Worm (Caenorhabditis elegans) whole organism, L4 larva: ENCODE data around the gene F53F4.12.
A peak's percentile ranks its signal among the peaks of the same experiment; 100 is the strongest.

Experiments used
- D1046.2 ChIP-seq: fragments of 200-800 bp; sonication (Bioruptor generic); IDR thresholded peaks from 2 replicates; pipeline ENCODE4 v1.3.6; 2022; ENCODE audit warnings: missing genetic modification characterization, missing compliant biosample characterization
- F26F4.8 ChIP-seq: fragments of 200-800 bp; sonication (Bioruptor generic); conservative IDR thresholded peaks from 2 replicates; pipeline ENCODE4 v1.3.6; 2022; ENCODE audit warnings: missing genetic modification characterization, missing compliant biosample characterization
- F37D6.2 ChIP-seq: sonication (generic microtip); optimal IDR thresholded peaks from 2 replicates; lab custom pipeline; 2016; ENCODE audit warnings: mild to moderate bottlenecking, missing genetic modification characterization, missing compliant biosample characterization
- F44E2.7 ChIP-seq: fragments of 200-800 bp; sonication (Bioruptor generic); IDR thresholded peaks from 2 replicates; pipeline ENCODE4 v2.1.2; 2022; ENCODE audit warnings: missing genetic modification characterization, missing compliant biosample characterization
- ZK337.2 ChIP-seq: fragments of 200-800 bp; sonication (Bioruptor generic); IDR thresholded peaks from 2 replicates; pipeline ENCODE4 v1.3.6; 2022; ENCODE audit warnings: missing genetic modification reagents, missing genetic modification characterization, missing compliant biosample characterization
- aha-1 ChIP-seq: fragments of 150-350 bp; peaks from one replicate; lab custom pipeline; 2014; ENCODE audit warnings: missing biosample characterization, missing genetic modification characterization
- ama-1 ChIP-seq: fragments of 150-350 bp; optimal IDR thresholded peaks from 2 replicates; lab custom pipeline; 2014; ENCODE audit warnings: inconsistent platforms, mixed read lengths
- ceh-28 ChIP-seq: fragments of 150-350 bp; optimal IDR thresholded peaks from 2 replicates; lab custom pipeline; 2014; ENCODE audit warnings: missing biosample characterization, missing genetic modification reagents, missing genetic modification characterization
- ceh-62 ChIP-seq: sonication (generic microtip); optimal IDR thresholded peaks from 2 replicates; lab custom pipeline; 2017; ENCODE audit warnings: missing biosample characterization, missing genetic modification characterization
- ceh-82 ChIP-seq: sonication (generic microtip); optimal IDR thresholded peaks from 2 replicates; lab custom pipeline; 2017; ENCODE audit warnings: missing biosample characterization, missing genetic modification characterization
- cey-2 ChIP-seq: sonication (generic microtip); optimal IDR thresholded peaks from 3 replicates; lab custom pipeline; 2017; ENCODE audit warnings: missing genetic modification characterization, mild to moderate bottlenecking, missing compliant biosample characterization, antibody characterized with exemption, borderline replicate concordance; ENCODE audit not compliant: insufficient read depth
- ctbp-1 ChIP-seq: fragments of 200-800 bp; sonication (Bioruptor generic); IDR thresholded peaks from 2 replicates; pipeline ENCODE4 v1.3.6; 2022; ENCODE audit warnings: missing genetic modification reagents, missing genetic modification characterization, missing compliant biosample characterization
- daf-12 ChIP-seq: fragments of 150-350 bp; optimal IDR thresholded peaks from 2 replicates; lab custom pipeline; 2014; ENCODE audit warnings: missing biosample characterization, missing genetic modification reagents, missing genetic modification characterization
- daf-16 ChIP-seq, 3 experiments: sonication (generic microtip); optimal IDR thresholded peaks; 2 replicates each; lab custom pipeline; 2016 to 2017; ENCODE audit warnings: missing genetic modification characterization in 3 of 3, missing genetic modification reagents in 3 of 3, mild to moderate bottlenecking in 2 of 3, missing compliant biosample characterization in 2 of 3, missing biosample characterization in 1 of 3, moderate library complexity in 1 of 3
- daf-19 ChIP-seq: fragments of 200-800 bp; sonication (Bioruptor generic); conservative IDR thresholded peaks from 2 replicates; pipeline ENCODE4 v1.3.6; 2022; ENCODE audit warnings: missing genetic modification characterization, missing compliant biosample characterization
- dmd-6 ChIP-seq: fragments of 200-800 bp; sonication (Bioruptor generic); IDR thresholded peaks from 2 replicates; pipeline ENCODE4 v1.3.6; 2022; ENCODE audit warnings: missing genetic modification reagents, missing genetic modification characterization, missing compliant biosample characterization
- dmd-9 ChIP-seq: fragments of 200-800 bp; sonication (Bioruptor generic); IDR thresholded peaks from 2 replicates; pipeline ENCODE4 v1.3.6; 2022; ENCODE audit warnings: missing genetic modification reagents, missing genetic modification characterization, missing compliant biosample characterization
- dve-1 ChIP-seq: sonication (generic microtip); optimal IDR thresholded peaks from 2 replicates; lab custom pipeline; 2017; ENCODE audit warnings: antibody characterized with exemption, mild to moderate bottlenecking, missing genetic modification characterization, missing compliant biosample characterization; ENCODE audit not compliant: insufficient read depth
- egl-43 ChIP-seq: fragments of 200-800 bp; sonication (Bioruptor generic); IDR thresholded peaks from 2 replicates; pipeline ENCODE4 v1.3.6; 2022; ENCODE audit warnings: missing genetic modification reagents, missing genetic modification characterization, missing compliant biosample characterization
- hif-1 ChIP-seq, 2 experiments: sonication (generic microtip); optimal IDR thresholded peaks; 2 replicates each; lab custom pipeline; 2016 to 2017; ENCODE audit warnings: missing compliant biosample characterization in 2 of 2, missing genetic modification characterization in 2 of 2, missing genetic modification reagents in 2 of 2, missing genotype in 2 of 2, mild to moderate bottlenecking in 1 of 2
- hlh-11 ChIP-seq: fragments of 200-800 bp; sonication (Bioruptor generic); optimal IDR thresholded peaks from 2 replicates; lab custom pipeline; 2018; ENCODE audit warnings: mild to moderate bottlenecking, missing genetic modification characterization, missing compliant biosample characterization
- hlh-30 ChIP-seq: sonication (generic microtip); optimal IDR thresholded peaks from 2 replicates; lab custom pipeline; 2017; ENCODE audit warnings: antibody characterized with exemption, mild to moderate bottlenecking, missing genetic modification characterization, missing compliant biosample characterization; ENCODE audit not compliant: insufficient read depth
- hmg-1.1 ChIP-seq: fragments of 200-800 bp; sonication (Bioruptor generic); IDR thresholded peaks from 2 replicates; pipeline ENCODE4 v1.3.6; 2022; ENCODE audit warnings: missing genetic modification reagents, missing genetic modification characterization, missing compliant biosample characterization
- madf-9 ChIP-seq: fragments of 200-800 bp; sonication (Bioruptor generic); conservative IDR thresholded peaks from 2 replicates; pipeline ENCODE4 v1.3.6; 2022; ENCODE audit warnings: missing genetic modification reagents, missing genetic modification characterization, missing compliant biosample characterization
- mxl-3 ChIP-seq: fragments of 200-800 bp; sonication (Bioruptor generic); optimal IDR thresholded peaks from 2 replicates; lab custom pipeline; 2018; ENCODE audit warnings: mild to moderate bottlenecking, missing genetic modification characterization, missing compliant biosample characterization
- nhr-10 ChIP-seq: fragments of 150-350 bp; optimal IDR thresholded peaks from 2 replicates; lab custom pipeline; 2014; ENCODE audit warnings: missing biosample characterization, missing genetic modification characterization
- nhr-102 ChIP-seq: sonication (generic microtip); optimal IDR thresholded peaks from 2 replicates; lab custom pipeline; 2016; ENCODE audit warnings: mild to moderate bottlenecking, missing genetic modification characterization, moderate library complexity, missing compliant biosample characterization
- nhr-111 ChIP-seq: fragments of 200-800 bp; sonication (Bioruptor generic); optimal IDR thresholded peaks from 2 replicates; lab custom pipeline; 2018; ENCODE audit warnings: mild to moderate bottlenecking, missing genetic modification characterization, missing compliant biosample characterization
- nhr-28 ChIP-seq: fragments of 150-350 bp; optimal IDR thresholded peaks from 2 replicates; lab custom pipeline; 2014; ENCODE audit warnings: missing biosample characterization, missing genetic modification characterization
- nhr-41 ChIP-seq: fragments of 200-800 bp; sonication (Bioruptor generic); IDR thresholded peaks from 2 replicates; pipeline ENCODE4 v1.3.6; 2022; ENCODE audit warnings: missing genetic modification reagents, missing genetic modification characterization, missing compliant biosample characterization
- nhr-42 ChIP-seq: fragments of 200-800 bp; sonication (Bioruptor generic); IDR thresholded peaks from 2 replicates; pipeline ENCODE4 v1.3.6; 2022; ENCODE audit warnings: missing genetic modification characterization, missing compliant biosample characterization
- nhr-6 ChIP-seq: fragments of 150-350 bp; optimal IDR thresholded peaks from 2 replicates; lab custom pipeline; 2014; ENCODE audit warnings: missing biosample characterization, missing genetic modification characterization
- pha-4 ChIP-seq, 2 experiments: fragments of 150-350 bp in 1 of 2; fragments of 200-800 bp in 1 of 2; sonication (Bioruptor generic) in 1 of 2; IDR thresholded peaks in 1 of 2; optimal IDR thresholded peaks in 1 of 2; 2 replicates each; pipeline versions ENCODE4 v1.3.6 to Lab custom; 2014 to 2022; ENCODE audit warnings: missing genetic modification characterization in 2 of 2, missing genetic modification reagents in 2 of 2, missing biosample characterization in 1 of 2, missing compliant biosample characterization in 1 of 2
- pqm-1 ChIP-seq: sonication (generic microtip); optimal IDR thresholded peaks from 2 replicates; lab custom pipeline; 2017; ENCODE audit warnings: missing biosample characterization, missing genetic modification characterization
- saeg-2 ChIP-seq: fragments of 200-800 bp; sonication (Bioruptor generic); IDR thresholded peaks from 2 replicates; pipeline ENCODE4 v1.3.6; 2022; ENCODE audit warnings: missing genetic modification reagents, missing genetic modification characterization, missing compliant biosample characterization
- snpc-1.2 ChIP-seq: fragments of 200-800 bp; sonication (Bioruptor generic); IDR thresholded peaks from 2 replicates; pipeline ENCODE4 v1.3.6; 2022; ENCODE audit warnings: missing genetic modification reagents, missing genetic modification characterization, missing compliant biosample characterization
- unc-62 ChIP-seq, 3 experiments: fragments of 150-350 bp in 1 of 3; sonication (generic microtip); optimal IDR thresholded peaks in 2 of 3; peaks in 1 of 3; 1 replicate in 1 of 3; 2 replicates in 2 of 3; lab custom pipeline; 2014 to 2017; ENCODE audit warnings: missing biosample characterization in 3 of 3, missing genetic modification characterization in 3 of 3, missing genetic modification reagents in 3 of 3, missing genotype in 1 of 3
- zag-1 ChIP-seq: fragments of 150-350 bp; optimal IDR thresholded peaks from 2 replicates; lab custom pipeline; 2014; ENCODE audit warnings: missing biosample characterization, missing genetic modification characterization

F53F4.12 gene

ce11 chrV:13577463-13577862, 48.4 kb upstream of the F53F4.12 start (continued):
- TF ChIP-seq nhr-41 (GFP tag; lab: Robert Waterston, UW): no peak
- no peak for TF ChIP-seq nhr-10 (tag; lab: Kevin White, UChicago)
- TF ChIP-seq daf-16 (GFP tag; optimal IDR thresholded peaks at IDR 0.05; lab: Kevin White, UChicago): no peak
- peak; percentile 7 for TF ChIP-seq daf-16 (tag; optimal IDR thresholded peaks at IDR 0.05; lab: Kevin White, UChicago)
- TF ChIP-seq ctbp-1: no peak
- no peak for TF ChIP-seq ZK337.2 (GFP tag; lab: Robert Waterston, UW)
- TF ChIP-seq F37D6.2 (tag; lab: Kevin White, UChicago): no peak
- no peak for TF ChIP-seq cey-2
- no peak for TF ChIP-seq ama-1 (lab: Kevin White, UChicago)
- TF ChIP-seq ceh-62 (tag; lab: Kevin White, UChicago): no peak
- TF ChIP-seq nhr-42 (GFP tag; lab: Robert Waterston, UW): no peak
- TF ChIP-seq nhr-111 (GFP tag; lab: Kevin White, UChicago): no peak

DNA sequence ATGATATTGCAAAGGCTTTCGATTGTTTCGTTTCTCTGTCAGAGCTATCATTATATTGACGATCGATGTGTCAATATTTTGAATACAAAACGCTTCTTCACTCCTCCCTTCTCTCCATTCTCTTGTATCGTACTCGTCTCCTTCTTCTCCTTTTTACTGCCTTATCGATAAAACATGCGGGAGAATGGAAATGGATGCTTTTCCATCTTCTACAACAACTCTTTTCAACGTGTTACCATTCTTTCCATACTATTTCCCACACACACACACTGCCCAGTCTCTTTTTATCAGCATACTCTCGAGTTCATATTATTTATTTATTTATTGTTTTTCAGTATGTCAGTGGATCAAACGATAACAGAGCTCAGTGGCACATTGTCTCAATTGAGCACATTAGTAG, 47.2 kb upstream of the F53F4.12 start, which contains the start of gene C50B8.6:
Gene C50B8.6 (plus strand): TSS at position 336 of the 400 bp plus-strand sequence.
- TF ChIP-seq daf-16 (GFP tag; optimal IDR thresholded peaks at IDR 0.05; lab: Kevin White, UChicago) (no peak), daf-16 (tag; optimal IDR thresholded peaks at IDR 0.05; lab: Kevin White, UChicago) (peak; percentile 77), daf-12 (tag; lab: Kevin White, UChicago) (no peak), zag-1 (tag; lab: Kevin White, UChicago) (no peak), F44E2.7 (GFP tag; lab: Robert Waterston, UW) (no peak), nhr-28 (tag; lab: Kevin White, UChicago) (peak; percentile 50), hlh-30 (tag; lab: Kevin White, UChicago) (no peak), dmd-9 (GFP tag; lab: Robert Waterston, UW) (no peak), daf-19 (GFP tag; lab: Robert Waterston, UW) (no peak), hmg-1.1 (GFP tag; lab: Robert Waterston, UW) (no peak), hif-1 (tag; optimal IDR thresholded peaks at IDR 0.05; lab: Kevin White, UChicago) (no peak), dmd-6 (GFP tag; lab: Robert Waterston, UW) (peak; percentile 41; the same call in 1 of the 2 replicates), dve-1 (tag; lab: Kevin White, UChicago) (peak; percentile 34), ceh-28 (no peak), nhr-41 (GFP tag; lab: Robert Waterston, UW) (no peak), saeg-2 (GFP tag; lab: Robert Waterston, UW) (no peak), aha-1 (tag; lab: Kevin White, UChicago) (no peak), D1046.2 (GFP tag; lab: Robert Waterston, UW) (no peak), pha-4 (GFP tag; IDR thresholded peaks at IDR 0.05; lab: Robert Waterston, UW) (no peak), pha-4 (tag; optimal IDR thresholded peaks at IDR 0.05; lab: Kevin White, UChicago) (no peak), snpc-1.2 (GFP tag; lab: Robert Waterston, UW) (no peak), hlh-11 (peak; percentile 36), nhr-6 (no peak), pqm-1 (peak; percentile 91), nhr-102 (no peak), egl-43 (GFP tag; lab: Robert Waterston, UW) (no peak), ceh-82 (tag; lab: Kevin White, UChicago) (no peak), F26F4.8 (GFP tag; lab: Robert Waterston, UW) (no peak), mxl-3 (peak; percentile 26), unc-62 (GFP tag; optimal IDR thresholded peaks at IDR 0.05 in 1 of 2; lab: Kevin White, UChicago) (peak in 1 of 2 experiments; percentile 64), unc-62 (tag; optimal IDR thresholded peaks at IDR 0.05; lab: Kevin White, UChicago) (no peak), madf-9 (GFP tag; lab: Robert Waterston, UW) (no peak)
